Worm (Caenorhabditis elegans): ENCODE measurements around the gene alh-5.

Gene alh-5

DNA sequence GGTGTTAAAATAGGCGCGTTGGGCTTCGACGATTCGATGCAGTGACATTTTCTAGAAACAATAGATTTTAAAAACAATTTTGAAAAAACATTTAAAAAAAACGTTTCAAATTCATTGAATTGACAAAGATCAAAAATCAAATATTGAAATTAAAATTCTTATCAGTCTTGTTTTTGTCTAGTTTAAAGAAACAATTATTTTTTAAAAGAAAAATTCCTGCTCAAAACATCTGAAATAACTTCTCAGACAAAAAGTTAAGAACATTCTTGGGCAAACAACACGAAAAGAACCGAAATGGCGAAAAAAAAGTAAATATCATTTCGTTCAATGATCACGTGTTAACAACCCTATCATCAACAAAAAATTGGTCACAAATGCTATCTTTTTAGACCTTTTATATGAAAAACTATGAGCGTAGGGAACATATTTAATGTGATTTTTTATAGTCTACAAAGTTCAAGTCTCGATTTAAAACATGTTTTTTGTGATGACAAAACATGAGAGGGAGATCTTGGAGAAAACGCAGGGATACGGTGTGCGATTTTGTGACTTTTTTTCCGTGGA lies at the start of gene alh-5:
alh-5 (minus strand) TSS at position 51 of the 564 bp plus-strand sequence.
- no peak for TF ChIP-seq unc-62 (GFP tag; optimal IDR thresholded peaks at IDR 0.05)

ce11 chrV:2045956-2046355 lies 46.6 kb upstream of the alh-5 start, which contains the start of gene Y40B10A.5:
Y40B10A.5 (minus strand) TSS chrV:2046056.
- TF ChIP-seq unc-62 (GFP tag; optimal IDR thresholded peaks at IDR 0.05): no peak

DNA sequence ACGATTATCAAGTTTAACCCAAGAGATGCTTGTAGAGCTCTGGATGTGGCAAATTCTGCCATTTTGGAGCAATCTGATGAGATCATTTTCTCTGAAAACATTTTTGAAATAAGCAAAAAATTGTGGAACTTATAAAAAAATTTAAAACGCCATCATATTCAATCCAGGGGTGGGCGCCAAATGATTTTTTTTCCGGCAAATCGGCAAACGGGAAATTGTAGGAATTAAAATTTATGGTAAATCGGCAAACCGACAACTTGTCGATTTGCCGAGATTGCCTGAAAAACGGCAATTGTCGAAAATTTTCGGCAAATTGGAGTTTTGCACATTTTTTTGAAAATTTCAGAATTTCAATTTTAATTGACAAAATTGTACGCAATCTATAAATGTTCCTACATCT lies 36.2 kb upstream of the alh-5 start, which contains the start of gene srab-23:
srab-23 (minus strand) TSS at position 101 of the 400 bp plus-strand sequence.
- no peak for TF ChIP-seq unc-62 (GFP tag; optimal IDR thresholded peaks at IDR 0.05)

DNA sequence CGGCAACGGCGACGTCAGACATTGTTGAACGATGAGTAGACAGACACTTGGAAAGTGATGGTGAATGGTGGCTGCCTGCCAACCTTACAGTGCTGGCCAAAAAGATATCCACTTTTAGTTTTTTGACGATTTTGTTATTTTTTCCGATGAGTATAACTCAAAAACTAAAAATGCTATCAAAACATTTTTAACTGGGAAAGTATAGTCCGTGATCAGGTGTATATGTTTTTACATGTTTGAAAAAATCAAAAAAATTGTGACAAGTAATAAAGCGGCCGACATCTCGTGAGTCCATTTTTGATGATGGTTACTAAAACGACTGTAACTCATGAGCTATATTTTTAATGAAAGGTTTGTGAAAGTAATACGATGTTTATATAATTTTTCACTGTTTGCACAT lies 32.1 kb upstream of the alh-5 start, which contains the start of gene hil-6:
hil-6 (minus strand) TSS at position 101 of the 400 bp plus-strand sequence.
- no peak for TF ChIP-seq unc-62 (GFP tag; optimal IDR thresholded peaks at IDR 0.05)

- no peak for TF ChIP-seq unc-62 (GFP tag; optimal IDR thresholded peaks at IDR 0.05)
Measured at ce11 chrV:2030661-2031060, 31.3 kb upstream of the alh-5 start.

DNA sequence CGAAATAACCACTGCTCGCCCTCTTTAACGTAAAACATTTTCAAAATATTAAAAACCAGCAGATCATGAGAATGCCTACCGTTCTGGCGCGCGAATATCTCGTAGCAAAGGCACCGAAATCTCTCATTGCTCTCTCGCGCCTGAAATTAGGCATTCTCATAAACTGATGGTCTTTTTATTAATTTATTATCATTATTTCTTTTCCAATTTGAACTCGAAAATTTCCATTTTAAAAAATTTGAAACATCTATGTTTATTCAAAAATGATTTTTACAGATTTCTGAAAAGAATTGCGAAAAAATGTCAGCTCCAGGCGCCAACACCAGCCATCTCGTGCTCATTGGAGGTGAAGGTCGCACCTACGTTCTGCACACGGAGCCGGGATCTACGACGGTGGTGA lies 30.5 kb upstream of the alh-5 start, which contains the start of gene F59A7.12:
F59A7.12 (plus strand) TSS at position 301 of the 400 bp plus-strand sequence.
- TF ChIP-seq unc-62 (GFP tag; optimal IDR thresholded peaks at IDR 0.05): no peak

- TF ChIP-seq unc-62 (GFP tag; optimal IDR thresholded peaks at IDR 0.05): no peak
Measured at ce11 chrV:2027787-2028186, 28.4 kb upstream of the alh-5 start, which contains the start of gene srab-13. srab-13 (minus strand) TSS chrV:2027887.

DNA sequence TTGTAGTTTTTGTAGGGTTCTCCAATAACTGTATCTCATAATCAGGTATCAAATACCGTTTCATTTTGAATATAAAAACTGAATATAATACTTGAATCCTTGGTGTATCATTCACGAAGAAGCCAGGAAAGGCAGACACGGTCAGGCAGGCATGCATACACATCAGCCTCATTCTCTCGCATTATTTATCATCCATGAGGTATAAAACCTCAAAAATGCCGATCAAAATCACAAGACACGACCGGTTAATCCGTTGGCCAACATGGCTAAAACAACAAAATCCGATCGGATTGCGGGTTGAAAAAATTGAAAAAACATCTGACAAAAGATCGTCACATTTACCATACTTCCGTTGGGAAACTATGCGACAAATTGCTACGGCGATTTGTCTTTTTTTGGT lies 23.0 kb upstream of the alh-5 start, which contains the start of gene F59A7.5:
F59A7.5 (plus strand) TSS at position 301 of the 400 bp plus-strand sequence.
- TF ChIP-seq unc-62 (GFP tag; optimal IDR thresholded peaks at IDR 0.05): no peak

DNA sequence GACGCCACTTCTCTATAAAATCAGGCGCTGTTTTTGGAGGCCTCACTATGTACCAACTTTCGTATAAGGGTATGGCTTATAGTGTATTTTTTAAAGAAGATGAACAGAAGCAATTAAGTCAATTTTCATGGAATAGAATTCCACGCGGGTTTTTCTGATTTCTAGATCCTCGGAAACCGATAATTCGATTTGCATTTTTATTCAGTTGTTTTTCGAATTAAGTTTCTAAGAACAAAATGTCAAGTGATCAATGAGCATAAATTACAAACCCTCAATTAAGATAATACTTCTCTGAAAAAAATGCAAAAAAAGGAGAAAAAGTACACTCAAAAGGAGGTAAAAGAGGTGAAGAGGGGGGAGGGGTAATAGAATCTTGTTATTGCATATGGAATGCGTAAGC lies 21.9 kb upstream of the alh-5 start:
- TF ChIP-seq unc-62 (GFP tag; optimal IDR thresholded peaks at IDR 0.05): no peak

- no peak for TF ChIP-seq unc-62 (GFP tag; optimal IDR thresholded peaks at IDR 0.05)
Measured at ce11 chrV:2018689-2019088, 19.3 kb upstream of the alh-5 start, which contains the start of gene F59A7.14. F59A7.14 (plus strand) TSS chrV:2018989.

ce11 chrV:2016428-2016827 lies 17.0 kb upstream of the alh-5 start, which contains the start of gene F59A7.2:
F59A7.2 (minus strand) TSS chrV:2016528.
- TF ChIP-seq unc-62 (GFP tag; optimal IDR thresholded peaks at IDR 0.05): no peak

DNA sequence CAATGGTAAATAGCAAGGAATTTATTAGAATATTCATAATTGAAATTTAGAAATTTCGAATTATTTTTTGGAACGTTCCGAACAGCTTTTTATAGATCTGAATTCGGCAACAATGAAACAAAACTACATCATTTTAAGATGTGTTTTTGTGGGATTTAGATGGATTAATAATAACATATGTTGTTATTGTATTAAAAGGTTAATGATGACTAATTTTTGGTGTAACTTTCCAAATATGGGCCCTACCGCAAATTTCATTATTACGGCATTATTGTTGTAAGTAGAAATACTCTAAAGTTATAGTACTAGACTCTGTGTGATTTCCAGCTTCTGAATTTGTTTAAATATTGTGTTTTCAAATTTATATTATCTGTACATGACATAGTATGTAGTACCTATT lies 14.4 kb upstream of the alh-5 start, which contains the start of gene F59A7.11:
F59A7.11 (minus strand) TSS at position 101 of the 400 bp plus-strand sequence.
- TF ChIP-seq unc-62 (GFP tag; optimal IDR thresholded peaks at IDR 0.05): no peak

DNA sequence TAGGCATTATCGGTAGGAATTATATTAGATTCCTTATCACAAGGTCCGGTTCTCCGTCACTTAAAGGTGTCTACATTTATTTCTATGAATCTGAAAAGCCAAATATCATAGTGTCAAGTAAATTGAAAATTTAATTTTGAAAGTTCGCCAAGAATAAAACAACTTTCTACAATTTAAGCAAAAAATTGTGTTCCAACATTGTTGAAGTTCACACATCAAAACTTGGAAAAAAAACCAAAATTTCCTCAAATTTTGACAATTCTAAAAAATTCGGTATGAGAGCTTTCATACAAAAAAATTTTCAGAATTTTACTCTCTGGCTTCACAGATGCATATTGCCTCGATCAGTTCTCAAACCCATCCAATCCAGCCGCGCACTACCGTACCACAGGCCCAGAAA lies 12.4 kb upstream of the alh-5 start, which contains the start of gene F59A7.7:
F59A7.7 (plus strand) TSS at position 301 of the 400 bp plus-strand sequence.
- no peak for TF ChIP-seq unc-62 (GFP tag; optimal IDR thresholded peaks at IDR 0.05)

DNA sequence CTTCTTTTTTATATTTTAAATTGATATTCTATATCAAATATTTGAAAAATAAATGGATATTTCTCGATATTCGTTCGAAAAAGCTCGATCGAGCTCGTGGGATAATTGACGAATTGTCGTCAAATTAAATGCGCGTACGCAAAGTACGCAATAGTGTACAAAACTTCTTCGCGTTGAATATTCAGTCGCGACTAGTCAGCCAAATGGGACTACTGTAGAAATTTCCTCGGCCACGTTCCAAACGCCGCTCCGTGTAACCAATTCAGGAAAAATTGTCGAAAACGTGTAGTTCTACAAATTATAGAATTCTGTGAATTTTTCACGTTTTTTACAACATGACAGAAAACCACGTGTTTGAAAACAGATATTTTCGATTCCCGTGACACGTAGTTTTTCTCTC lies 9.0 kb upstream of the alh-5 start:
- TF ChIP-seq unc-62 (GFP tag; optimal IDR thresholded peaks at IDR 0.05): no peak

- no peak for TF ChIP-seq unc-62 (GFP tag; optimal IDR thresholded peaks at IDR 0.05)
Measured at ce11 chrV:2004659-2005058, 5.3 kb upstream of the alh-5 start, which contains the start of gene cysl-4. cysl-4 (plus strand) TSS chrV:2004959.

DNA sequence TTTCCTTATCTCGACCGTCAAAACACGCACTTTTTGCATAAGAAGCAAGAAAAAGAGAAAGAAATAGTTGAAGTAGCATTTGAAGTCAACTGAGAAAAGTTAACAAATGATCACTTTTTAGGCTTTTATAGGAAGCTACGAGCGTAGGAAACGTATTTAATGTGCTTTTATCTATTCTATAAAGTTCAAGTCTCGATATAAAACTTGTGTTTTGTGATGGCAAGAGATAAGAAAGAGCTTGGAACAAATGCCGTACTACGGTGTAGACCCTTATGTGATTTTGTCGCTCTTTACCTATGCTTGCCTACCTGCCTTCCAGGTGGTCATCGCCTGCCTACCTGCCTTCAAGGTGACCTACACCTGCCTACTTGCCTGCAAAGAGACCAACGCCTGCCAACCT lies 4.8 kb upstream of the alh-5 start, which contains the start of gene clec-206:
clec-206 (minus strand) TSS at position 101 of the 400 bp plus-strand sequence.
- TF ChIP-seq unc-62 (GFP tag; optimal IDR thresholded peaks at IDR 0.05): no peak

ce11 chrV:1998358-1998757 lies 1.0 kb downstream of the alh-5 start:
- TF ChIP-seq unc-62 (GFP tag; optimal IDR thresholded peaks at IDR 0.05): no peak

Data from whole organism, dauer.